Worm (Caenorhabditis elegans): Measurements from ENCODE around the gene ugt-36.
A peak's percentile ranks its signal among the peaks of the same experiment; 100 is the strongest.

ce11 chrV:7216016-7216415, 49.2 kb downstream of the ugt-36 start:
- TF ChIP-seq daf-8 (GFP tag; IDR thresholded peaks at IDR 0.05) (no peak), ceh-82 (tag; optimal IDR thresholded peaks at IDR 0.05) (no peak), nhr-237 (tag; optimal IDR thresholded peaks at IDR 0.05) (no peak), unc-62 (GFP tag; optimal IDR thresholded peaks at IDR 0.05 in 1 of 2) (peak in 1 of 2 experiments; percentile 72), unc-62 (tag; optimal IDR thresholded peaks at IDR 0.05) (no peak), nhr-28 (tag; optimal IDR thresholded peaks at IDR 0.05) (no peak), nhr-11 (tag; optimal IDR thresholded peaks at IDR 0.05) (no peak), mdl-1 (tag; optimal IDR thresholded peaks at IDR 0.05) (no peak), ces-1 (GFP tag; optimal IDR thresholded peaks at IDR 0.05) (no peak), gei-8 (GFP tag; optimal IDR thresholded peaks at IDR 0.05) (no peak), skn-1 (tag; optimal IDR thresholded peaks at IDR 0.05) (no peak), egl-43 (GFP tag; IDR thresholded peaks at IDR 0.05) (no peak), dpl-1 (GFP tag; optimal IDR thresholded peaks at IDR 0.05) (no peak)

All from whole organism, L4 larva.